Fruit fly (Drosophila melanogaster) whole organism, adult: ENCODE results near the gene cbt.

Experiments
- CG12768 ChIP-seq: fragments of 200-800 bp; sonication (Bioruptor generic); optimal IDR thresholded peaks from 2 replicates; lab custom pipeline; 2017; ENCODE audit warnings: missing biosample characterization, missing genetic modification characterization, mild to moderate bottlenecking, moderate library complexity, missing genetic modification reagents
- CG33017 ChIP-seq: fragments of 200-800 bp; sonication (Bioruptor generic); optimal IDR thresholded peaks from 2 replicates; lab custom pipeline; 2018; ENCODE audit warnings: missing biosample characterization, mild to moderate bottlenecking, missing genetic modification characterization, moderate library complexity
- CG5204 ChIP-seq: fragments of 200-800 bp; sonication (Bioruptor generic); optimal IDR thresholded peaks from 2 replicates; lab custom pipeline; 2016; ENCODE audit warnings: missing biosample characterization, missing genetic modification characterization
- Crg-1 ChIP-seq: fragments of 200-800 bp; sonication (Bioruptor generic); optimal IDR thresholded peaks from 2 replicates; lab custom pipeline; 2016; ENCODE audit warnings: missing biosample characterization, missing genetic modification characterization
- Hr96 ChIP-seq: fragments of 200-800 bp; sonication (Bioruptor generic); optimal IDR thresholded peaks from 2 replicates; lab custom pipeline; 2016; ENCODE audit warnings: missing biosample characterization, missing genetic modification characterization
- cic ChIP-seq: fragments of 200-800 bp; sonication (Bioruptor generic); optimal IDR thresholded peaks from 2 replicates; lab custom pipeline; 2017; ENCODE audit warnings: missing biosample characterization, mild to moderate bottlenecking, missing genetic modification characterization, moderate library complexity
- kay ChIP-seq: fragments of 200-800 bp; sonication (Bioruptor generic); peaks from one replicate; lab custom pipeline; 2016; ENCODE audit warnings: missing biosample characterization, missing genetic modification characterization, borderline replicate concordance

DNA sequence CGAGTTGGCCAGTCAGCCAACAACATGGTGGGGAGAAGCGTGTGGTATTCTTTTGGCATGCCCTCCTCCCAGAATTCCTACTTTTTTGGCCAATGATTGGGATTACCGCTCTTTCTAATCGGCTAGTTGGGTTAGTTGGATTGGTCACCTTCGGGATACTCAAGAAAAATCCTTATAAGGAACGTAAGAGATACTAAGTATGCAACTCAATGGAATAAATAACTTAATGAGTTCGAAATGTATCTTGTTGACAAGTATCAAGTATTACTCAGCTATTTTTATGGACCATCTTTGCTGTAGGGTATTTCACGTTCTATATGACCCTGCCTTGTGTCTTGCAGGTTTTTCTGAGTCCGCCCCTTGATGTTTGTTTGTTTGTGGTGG lies 47.4 kb upstream of the cbt start:
- no peak for TF ChIP-seq CG5204
- TF ChIP-seq CG33017 (tag; lab: Kevin White, UChicago), result no peak
- no peak for TF ChIP-seq CG12768 (GFP tag; lab: Kevin White, UChicago)
- TF ChIP-seq Hr96, result no peak
- TF ChIP-seq kay, result no peak
- no peak for TF ChIP-seq cic (GFP tag; lab: Kevin White, UChicago)
- TF ChIP-seq Crg-1 (GFP tag; lab: Kevin White, UChicago), result no peak
